Worm (Caenorhabditis elegans): ENCODE results near the gene srbc-36.

ce11 chrV:3450351-3450750, 40.0 kb downstream of the srbc-36 start:
- no peak for TF ChIP-seq nfya-1 (tag; optimal IDR thresholded peaks at IDR 0.05; ENCODE audit: borderline replicate concordance, insufficient read depth)
- no peak for TF ChIP-seq unc-62 (GFP tag; optimal IDR thresholded peaks at IDR 0.05)
- TF ChIP-seq F22D6.2 (tag; optimal IDR thresholded peaks at IDR 0.05), result no peak

All from whole organism, young adult.